Fruit fly (Drosophila melanogaster) whole organism, embryonic: Measurements from ENCODE around the gene mldr.

Experiments
- Abd-B ChIP-seq: fragments of 200-800 bp; sonication (Bioruptor generic); optimal IDR thresholded peaks from 2 replicates; lab custom pipeline; 2018; ENCODE audit warnings: missing biosample characterization, mild to moderate bottlenecking, missing genetic modification characterization, moderate library complexity
- Bteb2 ChIP-seq: fragments of 200-800 bp; sonication (Bioruptor generic); optimal IDR thresholded peaks from 2 replicates; lab custom pipeline; 2016; ENCODE audit warnings: missing biosample characterization, missing genetic modification characterization
- CG10274 ChIP-seq: fragments of 200-800 bp; sonication (Bioruptor generic); optimal IDR thresholded peaks from 3 replicates; lab custom pipeline; 2017; ENCODE audit warnings: missing biosample characterization, mild to moderate bottlenecking, missing genetic modification characterization
- CG11398 ChIP-seq: fragments of 200-800 bp; sonication (Bioruptor generic); optimal IDR thresholded peaks from 2 replicates; lab custom pipeline; 2016; ENCODE audit warnings: missing biosample characterization, missing genetic modification characterization
- CG13123 ChIP-seq: fragments of 200-800 bp; sonication (Bioruptor generic); optimal IDR thresholded peaks from 2 replicates; lab custom pipeline; 2016; ENCODE audit warnings: missing biosample characterization, missing genetic modification characterization
- CG13775 ChIP-seq: fragments of 200-800 bp; sonication (Bioruptor generic); optimal IDR thresholded peaks from 3 replicates; lab custom pipeline; 2017; ENCODE audit warnings: missing biosample characterization, mild to moderate bottlenecking, missing genetic modification characterization
- CG13894 ChIP-seq: fragments of 200-800 bp; sonication (Bioruptor generic); optimal IDR thresholded peaks from 3 replicates; lab custom pipeline; 2018; ENCODE audit warnings: missing biosample characterization, mild to moderate bottlenecking, missing genetic modification characterization, moderate library complexity
- CG14441 ChIP-seq: fragments of 200-800 bp; sonication (Bioruptor generic); IDR thresholded peaks from 2 replicates; pipeline ENCODE4 v1.3.6; 2022; ENCODE audit warnings: missing biosample characterization, missing genetic modification characterization
- CG14860 ChIP-seq: fragments of 200-800 bp; sonication (Bioruptor generic); IDR thresholded peaks from 3 replicates; pipeline ENCODE4 v1.3.6; 2022; ENCODE audit warnings: missing biosample characterization, missing genetic modification characterization; ENCODE audit not compliant: partially characterized antibody
- CG16815 ChIP-seq: fragments of 200-800 bp; sonication (Bioruptor generic); optimal IDR thresholded peaks from 3 replicates; lab custom pipeline; 2017; ENCODE audit warnings: missing biosample characterization, mild to moderate bottlenecking, missing genetic modification characterization
- CG17359 ChIP-seq: fragments of 200-800 bp; sonication (Bioruptor generic); optimal IDR thresholded peaks from 3 replicates; lab custom pipeline; 2018; ENCODE audit warnings: missing biosample characterization, mild to moderate bottlenecking, missing genetic modification characterization, moderate library complexity
- CG18262 ChIP-seq: fragments of 200-800 bp; optimal IDR thresholded peaks from 3 replicates; lab custom pipeline; 2019; ENCODE audit warnings: missing biosample characterization, mild to moderate bottlenecking, missing genetic modification characterization, moderate library complexity
- CG18476 ChIP-seq: fragments of 200-800 bp; sonication (Bioruptor generic); optimal IDR thresholded peaks from 2 replicates; lab custom pipeline; 2016; ENCODE audit warnings: missing biosample characterization, mild to moderate bottlenecking, missing genetic modification characterization
- CG30431 ChIP-seq: fragments of 200-800 bp; sonication (Bioruptor generic); optimal IDR thresholded peaks from 2 replicates; lab custom pipeline; 2017; ENCODE audit warnings: missing biosample characterization, missing genetic modification characterization
- CG31388 ChIP-seq: fragments of 200-800 bp; sonication (Bioruptor generic); optimal IDR thresholded peaks from 2 replicates; lab custom pipeline; 2016; ENCODE audit warnings: missing biosample characterization, missing genetic modification characterization
- CG32772 ChIP-seq: fragments of 200-800 bp; sonication (Bioruptor generic); IDR thresholded peaks from 2 replicates; pipeline ENCODE4 v1.3.6; 2022; ENCODE audit warnings: missing biosample characterization, missing genetic modification characterization
- CG34422 ChIP-seq: fragments of 200-800 bp; sonication (Bioruptor generic); IDR thresholded peaks from 3 replicates; pipeline ENCODE4 v1.3.6; 2022; ENCODE audit warnings: missing biosample characterization, missing genetic modification characterization
- CG43689 ChIP-seq: fragments of 200-800 bp; sonication (Bioruptor generic); IDR thresholded peaks from 2 replicates; pipeline ENCODE4 v1.3.6; 2022; ENCODE audit warnings: missing biosample characterization, missing genetic modification characterization
- CG4730 ChIP-seq: fragments of 200-800 bp; sonication (Bioruptor generic); IDR thresholded peaks from 2 replicates; pipeline ENCODE4 v1.3.6; 2022; ENCODE audit warnings: missing biosample characterization, missing genetic modification characterization
- CG6683 ChIP-seq: fragments of 200-800 bp; sonication (Bioruptor generic); optimal IDR thresholded peaks from 2 replicates; lab custom pipeline; 2017; ENCODE audit warnings: missing biosample characterization, mild to moderate bottlenecking, missing genetic modification characterization, missing genetic modification reagents
- CG6765 ChIP-seq: fragments of 200-800 bp; sonication (Bioruptor generic); optimal IDR thresholded peaks from 3 replicates; lab custom pipeline; 2017; ENCODE audit warnings: missing biosample characterization, mild to moderate bottlenecking, missing genetic modification characterization
- CG7745 ChIP-seq: fragments of 200-800 bp; sonication (Bioruptor generic); optimal IDR thresholded peaks from 2 replicates; lab custom pipeline; 2018; ENCODE audit warnings: missing biosample characterization, mild to moderate bottlenecking, missing genetic modification characterization, moderate library complexity
- CG9609 ChIP-seq: fragments of 200-800 bp; sonication (Bioruptor generic); optimal IDR thresholded peaks from 3 replicates; lab custom pipeline; 2016; ENCODE audit warnings: missing biosample characterization, missing genetic modification characterization
- D ChIP-seq, 2 experiments: fragments of 200-800 bp in 1 of 2; fragments of >200 bp in 1 of 2; sonication (Bioruptor generic) in 1 of 2; optimal IDR thresholded peaks; 2 replicates in 1 of 2; 3 replicates in 1 of 2; lab custom pipeline; 2017; ENCODE audit warnings: mild to moderate bottlenecking in 1 of 2, missing biosample characterization in 1 of 2, missing genetic modification characterization in 1 of 2, missing genetic modification reagents in 1 of 2
- Deaf1 ChIP-seq: fragments of 200-800 bp; optimal IDR thresholded peaks from 3 replicates; lab custom pipeline; 2019; ENCODE audit warnings: missing biosample characterization, mild to moderate bottlenecking, missing genetic modification characterization, moderate library complexity
- Hr78 ChIP-seq, 2 experiments: fragments of 200-800 bp in 1 of 2; fragments of >200 bp in 1 of 2; sonication (Bioruptor generic) in 1 of 2; optimal IDR thresholded peaks; 2 replicates each; lab custom pipeline; 2017 to 2019; ENCODE audit warnings: missing biosample characterization in 2 of 2, missing genetic modification characterization in 2 of 2, mild to moderate bottlenecking in 1 of 2, moderate library complexity in 1 of 2
- Lhr ChIP-seq: fragments of 200-800 bp; sonication (Bioruptor generic); optimal IDR thresholded peaks from 3 replicates; lab custom pipeline; 2017; ENCODE audit warnings: mild to moderate bottlenecking, missing biosample characterization, missing genetic modification reagents, missing genetic modification characterization
- Mes4 ChIP-seq: fragments of 200-800 bp; sonication (Bioruptor generic); optimal IDR thresholded peaks from 2 replicates; lab custom pipeline; 2016; ENCODE audit warnings: missing biosample characterization, missing genetic modification characterization
- NC2α ChIP-seq: fragments of 200-800 bp; sonication (Bioruptor generic); optimal IDR thresholded peaks from 2 replicates; lab custom pipeline; 2016; ENCODE audit warnings: missing biosample characterization, missing genetic modification characterization
- Nf-YA ChIP-seq: fragments of 200-800 bp; sonication (Bioruptor generic); IDR thresholded peaks from 2 replicates; pipeline ENCODE4 v1.3.6; 2022; ENCODE audit warnings: missing biosample characterization, missing genetic modification characterization
- PHDP ChIP-seq: fragments of 200-800 bp; sonication (Bioruptor generic); optimal IDR thresholded peaks from 3 replicates; lab custom pipeline; 2018; ENCODE audit warnings: missing biosample characterization, mild to moderate bottlenecking, missing genetic modification characterization, moderate library complexity
- ac ChIP-seq: fragments of 200-800 bp; sonication (Bioruptor generic); optimal IDR thresholded peaks from 3 replicates; lab custom pipeline; 2017; ENCODE audit warnings: missing biosample characterization, mild to moderate bottlenecking, missing genetic modification characterization
- corto ChIP-seq: fragments of 200-800 bp; sonication (Bioruptor generic); optimal IDR thresholded peaks from 2 replicates; lab custom pipeline; 2016; ENCODE audit warnings: missing biosample characterization, mild to moderate bottlenecking, missing genetic modification characterization, moderate library complexity
- dan ChIP-seq: fragments of 200-800 bp; sonication (Bioruptor generic); IDR thresholded peaks from 2 replicates; pipeline ENCODE4 v1.3.6; 2022; ENCODE audit warnings: missing biosample characterization, missing genetic modification characterization
- dimm ChIP-seq: fragments of 200-800 bp; sonication (Bioruptor generic); IDR thresholded peaks from 2 replicates; pipeline ENCODE4 v1.3.6; 2022; ENCODE audit warnings: missing biosample characterization, missing genetic modification characterization
- fd64A ChIP-seq: fragments of 200-800 bp; sonication (Bioruptor generic); optimal IDR thresholded peaks from 3 replicates; lab custom pipeline; 2018; ENCODE audit warnings: missing biosample characterization, mild to moderate bottlenecking, missing genetic modification characterization
- gt ChIP-seq: fragments of 200-800 bp; sonication (Bioruptor generic); IDR thresholded peaks from 2 replicates; pipeline ENCODE4 v1.3.6; 2022; ENCODE audit warnings: missing biosample characterization, missing genetic modification characterization
- ind ChIP-seq: fragments of 200-800 bp; sonication (Bioruptor generic); optimal IDR thresholded peaks from 3 replicates; lab custom pipeline; 2016; ENCODE audit warnings: missing biosample characterization, missing genetic modification characterization
- jing ChIP-seq: fragments of 200-800 bp; sonication (Bioruptor generic); optimal IDR thresholded peaks from 2 replicates; lab custom pipeline; 2018; ENCODE audit warnings: missing biosample characterization, mild to moderate bottlenecking, missing genetic modification characterization
- kay ChIP-seq: fragments of 200-800 bp; sonication (Bioruptor generic); optimal IDR thresholded peaks from 2 replicates; lab custom pipeline; 2016; ENCODE audit warnings: missing biosample characterization, missing genetic modification characterization
- luna ChIP-seq: fragments of 200-800 bp; sonication (Bioruptor generic); optimal IDR thresholded peaks from 2 replicates; lab custom pipeline; 2016; ENCODE audit warnings: missing biosample characterization, missing genetic modification characterization
- nau ChIP-seq: fragments of 200-800 bp; sonication (Bioruptor generic); optimal IDR thresholded peaks from 3 replicates; lab custom pipeline; 2017; ENCODE audit warnings: missing biosample characterization, mild to moderate bottlenecking, missing genetic modification characterization, missing genetic modification reagents
- nerfin-1 ChIP-seq: fragments of 200-800 bp; sonication (Bioruptor generic); optimal IDR thresholded peaks from 3 replicates; lab custom pipeline; 2019; ENCODE audit warnings: missing biosample characterization, mild to moderate bottlenecking, missing genetic modification characterization, moderate library complexity
- nmo ChIP-seq: fragments of 200-800 bp; sonication (Bioruptor generic); optimal IDR thresholded peaks from 2 replicates; lab custom pipeline; 2018; ENCODE audit warnings: missing biosample characterization, mild to moderate bottlenecking, missing genetic modification characterization, moderate library complexity
- pnt ChIP-seq: fragments of 200-800 bp; sonication (Bioruptor generic); optimal IDR thresholded peaks from 3 replicates; lab custom pipeline; 2016; ENCODE audit warnings: missing biosample characterization, missing genetic modification characterization
- repo ChIP-seq: fragments of 200-800 bp; sonication (Bioruptor generic); optimal IDR thresholded peaks from 2 replicates; lab custom pipeline; 2016; ENCODE audit warnings: missing biosample characterization, missing genetic modification characterization
- salm ChIP-seq: fragments of 200-800 bp; sonication (Bioruptor generic); optimal IDR thresholded peaks from 2 replicates; lab custom pipeline; 2018; ENCODE audit warnings: missing biosample characterization, mild to moderate bottlenecking, missing genetic modification characterization
- sisA ChIP-seq: fragments of 200-800 bp; sonication (Bioruptor generic); IDR thresholded peaks from 2 replicates; pipeline ENCODE4 v1.3.6; 2022; ENCODE audit warnings: missing biosample characterization, missing genetic modification characterization
- tgo ChIP-seq: fragments of 200-800 bp; sonication (Bioruptor generic); IDR thresholded peaks from 3 replicates; pipeline ENCODE4 v1.3.6; 2022; ENCODE audit warnings: missing biosample characterization, missing genetic modification characterization

mldr gene

dm6 chrX:6316858-6317474, 25.9 kb downstream of the mldr start:
- peak; percentile 67 for TF ChIP-seq CG14441
- no peak for TF ChIP-seq nau
- TF ChIP-seq Lhr (GFP tag; lab: Kevin White, UChicago), result no peak
- TF ChIP-seq Abd-B (GFP tag; lab: Kevin White, UChicago), result peak; percentile 32
- TF ChIP-seq dan (GFP tag; lab: Robert Waterston, UW), result no peak
- 0 out of 2 replicates have a peak, but pooled peaks have one; percentile 27 for TF ChIP-seq CG4730
- TF ChIP-seq Deaf1 (tag; lab: Kevin White, UChicago), result peak; percentile 28
- no peak for TF ChIP-seq pnt
- no peak for TF ChIP-seq CG31388 (GFP tag; lab: Kevin White, UChicago)
- TF ChIP-seq dimm (GFP tag; lab: Robert Waterston, UW), result 0 out of 2 replicates have a peak, but pooled peaks have one; percentile 29
- no peak for TF ChIP-seq CG16815 (GFP tag; lab: Kevin White, UChicago)
- TF ChIP-seq corto (GFP tag; lab: Kevin White, UChicago), result no peak
- TF ChIP-seq CG30431 (GFP tag; lab: Kevin White, UChicago), result no peak
- TF ChIP-seq CG6765 (GFP tag; lab: Kevin White, UChicago), result peak; percentile 66
- peak; percentile 35 for TF ChIP-seq CG18476
- no peak for TF ChIP-seq CG14860 (GFP tag; lab: Robert Waterston, UW)
- peak; percentile 62 for TF ChIP-seq CG17359 (tag; lab: Kevin White, UChicago)
- peak; percentile 57 for TF ChIP-seq CG6683 (GFP tag; lab: Kevin White, UChicago)
- TF ChIP-seq repo (GFP tag; lab: Kevin White, UChicago), result peak; percentile 17
- TF ChIP-seq CG10274, result no peak
- peak; percentile 41 for TF ChIP-seq CG13775 (GFP tag; lab: Kevin White, UChicago)
- no peak for TF ChIP-seq ac (GFP tag; lab: Kevin White, UChicago)
- no peak for TF ChIP-seq CG11398 (GFP tag; lab: Kevin White, UChicago)
- TF ChIP-seq PHDP (tag; lab: Kevin White, UChicago), result peak; percentile 67
- TF ChIP-seq CG9609 (GFP tag; lab: Kevin White, UChicago), result no peak
- no peak for TF ChIP-seq jing
- no peak for TF ChIP-seq fd64A (GFP tag; lab: Kevin White, UChicago)
- TF ChIP-seq CG13123 (GFP tag; lab: Kevin White, UChicago), result no peak
- peak; percentile 64 for TF ChIP-seq sisA (GFP tag; lab: Robert Waterston, UW)
- no peak for TF ChIP-seq D (optimal IDR thresholded peaks at IDR 0.05; lab: Kevin White, UChicago)
- peak; percentile 34 for TF ChIP-seq D (GFP tag; optimal IDR thresholded peaks at IDR 0.05; lab: Kevin White, UChicago)
- TF ChIP-seq CG13894, result peak; percentile 71
- peak; percentile 65 for TF ChIP-seq tgo (GFP tag; lab: Robert Waterston, UW)
- peak; percentile 43 for TF ChIP-seq nmo (GFP tag; lab: Kevin White, UChicago)
- TF ChIP-seq salm (tag; lab: Kevin White, UChicago), result no peak
- TF ChIP-seq nerfin-1 (tag; lab: Kevin White, UChicago), result peak; percentile 57
- TF ChIP-seq ind (GFP tag; lab: Kevin White, UChicago), result peak; percentile 45
- TF ChIP-seq Hr78 (GFP tag; optimal IDR thresholded peaks at IDR 0.05; lab: Kevin White, UChicago), result no peak
- 0 out of 2 replicates have a peak, but pooled peaks have one; percentile 24 for TF ChIP-seq gt
- peak; percentile 53 for TF ChIP-seq CG32772 (GFP tag; lab: Robert Waterston, UW)
- no peak for TF ChIP-seq CG7745 (tag; lab: Kevin White, UChicago)
- TF ChIP-seq Mes4 (GFP tag; lab: Kevin White, UChicago), result no peak
- TF ChIP-seq CG43689 (GFP tag; lab: Robert Waterston, UW), result 0 out of 2 replicates have a peak, but pooled peaks have one; percentile 24
- TF ChIP-seq CG18262 (tag; lab: Kevin White, UChicago), result peak; percentile 35
- TF ChIP-seq Bteb2, result no peak
- TF ChIP-seq kay, result no peak
- peak; percentile 67; the same call in 2 of the 3 replicates for TF ChIP-seq CG34422 (GFP tag; lab: Robert Waterston, UW)
- no peak for TF ChIP-seq NC2α (GFP tag; lab: Kevin White, UChicago)
- no peak for TF ChIP-seq luna (GFP tag; lab: Kevin White, UChicago)
- no peak for TF ChIP-seq Nf-YA (GFP tag; lab: Robert Waterston, UW)
